Worm (Caenorhabditis elegans) whole organism, L4/young adult: Measurements from ENCODE around the gene abu-5.

ENCODE experiments used
- dao-5 ChIP-seq: sonication (generic microtip); optimal IDR thresholded peaks from 2 replicates; lab custom pipeline; 2016; ENCODE audit warnings: missing genotype, missing genetic modification characterization, moderate library complexity, missing compliant biosample characterization
- him-1 ChIP-seq: sonication (generic microtip); optimal IDR thresholded peaks from 2 replicates; lab custom pipeline; 2016; ENCODE audit warnings: missing genotype, missing genetic modification reagents, missing genetic modification characterization, missing compliant biosample characterization

DNA sequence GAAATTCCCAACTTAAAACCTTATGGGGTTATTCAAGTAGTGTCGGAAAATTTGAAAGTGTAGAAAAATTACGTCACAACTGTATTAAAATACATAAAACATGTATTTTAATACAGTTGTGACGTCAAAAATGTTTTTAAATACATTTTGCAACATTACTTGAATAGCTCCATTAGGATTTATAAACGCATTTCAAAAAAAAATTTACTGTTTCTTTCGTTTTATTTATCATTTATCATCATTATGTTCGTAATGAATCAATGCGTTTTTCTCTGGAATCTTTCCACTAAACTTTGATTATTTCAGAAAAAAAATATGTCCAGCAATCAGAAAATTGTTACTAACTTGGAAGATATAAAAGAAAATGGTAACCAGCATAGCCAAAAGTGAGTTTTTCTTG lies 6.9 kb upstream of the abu-5 start, which contains the start of gene Y105C5A.508:
- no peak for TF ChIP-seq dao-5 (tag; lab: Kevin White, UChicago)
- TF ChIP-seq him-1 (tag; lab: Kevin White, UChicago): no peak
